Fruit fly (Drosophila melanogaster) S2 (cell line): Measurements from ENCODE around the gene D19A.
A peak's percentile ranks its signal among the peaks of the same experiment; 100 is the strongest.

Experiments
- CG8478 ChIP-seq: fragments of >200 bp; optimal IDR thresholded peaks from 2 replicates; lab custom pipeline; 2018
- CTCF ChIP-seq, 2 experiments: fragments of >200 bp; optimal IDR thresholded peaks; 2 replicates each; lab custom pipeline; 2018

Gene D19A

dm6 chr3L:6188995-6189927, at the start of gene D19A, which contains the start of gene CG7386:
D19A (minus strand) TSS chr3L:6189123.
CG7386 (plus strand) TSS chr3L:6189745.
- TF ChIP-seq CTCF (optimal IDR thresholded peaks at IDR 0.05; lab: Kevin White, UChicago) = no peak
- TF ChIP-seq CG8478 (lab: Kevin White, UChicago) = no peak

- TF ChIP-seq CTCF (optimal IDR thresholded peaks at IDR 0.05; lab: Kevin White, UChicago) (no peak), CG8478 (lab: Kevin White, UChicago) (no peak)
Measured at dm6 chr3L:6234035-6234434, 45.1 kb upstream of the D19A start, which contains the start of gene CG42714. CG42714 (minus strand) TSS chr3L:6234056.

dm6 chr3L:6233281-6233680, 44.4 kb upstream of the D19A start, which contains the start of gene BG642312:
BG642312 (minus strand) TSS chr3L:6233381.
- TF ChIP-seq CG8478 (lab: Kevin White, UChicago) (no peak), CTCF (optimal IDR thresholded peaks at IDR 0.05; lab: Kevin White, UChicago) (no peak)

- TF ChIP-seq CTCF (optimal IDR thresholded peaks at IDR 0.05; lab: Kevin White, UChicago) (no peak), CG8478 (lab: Kevin White, UChicago) (no peak)
Measured at dm6 chr3L:6232261-6232660, 43.3 kb upstream of the D19A start, which contains the start of gene CG13299. CG13299 (minus strand) TSS chr3L:6232361.

DNA sequence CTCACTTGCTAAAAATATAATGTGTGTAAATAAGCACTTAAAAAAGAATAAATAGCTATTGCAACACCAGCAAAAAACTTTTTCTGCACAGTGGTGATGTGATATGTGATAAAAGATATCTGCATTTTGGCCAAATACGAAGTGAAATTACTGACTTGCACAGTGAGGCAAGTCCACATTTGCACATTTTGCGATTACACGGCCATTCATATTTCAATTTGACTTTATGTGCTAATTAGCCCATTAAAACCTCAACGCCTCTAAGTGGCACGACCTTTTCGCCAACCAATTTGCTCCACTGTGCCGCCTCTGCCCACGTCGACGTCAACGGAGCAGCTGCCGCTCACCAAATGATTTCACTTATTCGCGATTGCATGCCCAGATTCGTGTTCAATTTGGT, 31.3 kb upstream of the D19A start, which contains the start of gene CG33946:
TSS of gene CG33946 (plus strand) at position 392 of the 400 bp plus-strand sequence.
- TF ChIP-seq CTCF (optimal IDR thresholded peaks at IDR 0.05; lab: Kevin White, UChicago) = no peak
- TF ChIP-seq CG8478 (lab: Kevin White, UChicago) = no peak

dm6 chr3L:6218517-6219155, 29.7 kb upstream of the D19A start:
- TF ChIP-seq CTCF (optimal IDR thresholded peaks at IDR 0.05; lab: Kevin White, UChicago) (no peak), CG8478 (lab: Kevin White, UChicago) (no peak)

dm6 chr3L:6217806-6218205, 28.9 kb upstream of the D19A start, which contains the start of gene LanA:
LanA (minus strand) TSS chr3L:6218022.
- TF ChIP-seq CG8478 (lab: Kevin White, UChicago) (no peak), CTCF (optimal IDR thresholded peaks at IDR 0.05; lab: Kevin White, UChicago) (peak in 1 of 2 experiments; percentile 11)

- TF ChIP-seq CTCF (optimal IDR thresholded peaks at IDR 0.05; lab: Kevin White, UChicago) (no peak), CG8478 (lab: Kevin White, UChicago) (no peak)
Measured at dm6 chr3L:6217212-6217611, 28.3 kb upstream of the D19A start.

dm6 chr3L:6216787-6217078, 27.8 kb upstream of the D19A start:
- TF ChIP-seq CTCF (optimal IDR thresholded peaks at IDR 0.05; lab: Kevin White, UChicago) (no peak), CG8478 (lab: Kevin White, UChicago) (no peak)

- TF ChIP-seq CG8478 (lab: Kevin White, UChicago) (no peak), CTCF (optimal IDR thresholded peaks at IDR 0.05; lab: Kevin White, UChicago) (no peak)
Measured at dm6 chr3L:6215976-6216786, 27.3 kb upstream of the D19A start.

dm6 chr3L:6200173-6200572, 11.2 kb upstream of the D19A start, which contains the start of gene CG8219:
CG8219 (plus strand) TSS chr3L:6200473.
- TF ChIP-seq CG8478 (lab: Kevin White, UChicago) = no peak
- TF ChIP-seq CTCF (optimal IDR thresholded peaks at IDR 0.05; lab: Kevin White, UChicago) = no peak

DNA sequence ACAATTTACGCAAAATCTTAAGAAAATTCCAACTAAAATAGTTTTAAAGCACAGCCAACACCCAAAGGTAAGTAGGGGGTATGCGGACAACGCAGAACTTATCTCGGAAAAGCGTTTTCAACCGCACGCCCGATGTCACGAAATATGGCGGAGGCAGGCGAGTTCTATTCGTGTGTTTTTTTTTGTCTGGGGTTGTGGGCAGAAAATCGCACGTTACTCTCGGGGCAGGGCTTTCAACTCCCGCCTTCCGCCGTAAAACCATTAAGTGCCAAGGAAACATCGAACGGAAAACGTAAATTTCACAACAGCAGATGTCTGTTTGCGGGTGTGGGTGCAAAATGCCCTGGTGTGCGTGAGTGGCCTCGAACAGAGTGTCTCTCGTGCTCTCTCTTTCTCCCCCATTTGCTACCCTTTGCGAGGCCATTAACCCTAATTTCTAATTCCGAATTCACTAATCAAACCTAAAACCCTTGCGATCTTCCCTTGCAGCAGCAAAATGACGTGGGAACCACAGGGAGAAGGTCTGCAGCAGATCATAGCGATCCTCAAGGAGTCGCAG, 4.7 kb upstream of the D19A start:
- TF ChIP-seq CTCF (optimal IDR thresholded peaks at IDR 0.05; lab: Kevin White, UChicago) = no peak
- no peak for TF ChIP-seq CG8478 (lab: Kevin White, UChicago)

DNA sequence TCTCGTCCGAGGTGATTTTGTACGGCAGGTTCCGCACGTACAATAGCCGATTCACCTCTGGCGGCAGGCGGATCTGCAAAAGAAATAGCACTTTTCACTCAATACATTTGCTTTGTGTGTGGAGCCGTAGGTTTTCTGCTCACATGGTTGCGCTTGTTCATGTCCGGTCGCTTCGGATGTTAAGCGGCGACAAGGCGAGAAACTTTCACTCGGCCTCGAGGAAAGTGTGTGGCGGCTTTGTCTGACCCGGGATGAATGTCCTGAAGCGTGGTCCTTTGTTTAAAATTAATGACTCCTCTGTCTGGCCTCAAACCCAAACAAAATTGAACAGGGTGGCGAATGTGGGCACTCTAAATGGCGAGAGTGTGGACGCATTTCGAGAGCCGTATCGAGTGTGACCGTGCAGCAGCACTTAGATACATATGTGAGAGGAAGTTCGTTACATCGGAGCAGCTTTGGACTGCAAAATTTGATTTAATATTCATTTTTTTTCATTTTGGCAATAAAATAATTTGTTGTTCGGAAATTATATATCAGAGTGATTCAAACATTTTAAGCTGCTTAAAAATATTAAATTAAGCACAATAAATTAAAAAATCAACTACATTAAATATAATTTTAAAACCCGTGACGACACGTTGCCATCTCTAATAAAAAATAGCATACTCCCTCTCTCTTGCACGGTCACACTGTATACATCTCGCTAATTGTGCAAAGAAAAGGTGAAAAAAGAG, 4.1 kb upstream of the D19A start, which contains the start of the genes Sf3b6 and Tnpo:
TSS of gene Sf3b6 (minus strand) at position 358 of the 734 bp plus-strand sequence.
TSS of gene Tnpo (plus strand) at position 659 of the 734 bp plus-strand sequence.
- TF ChIP-seq CTCF (optimal IDR thresholded peaks at IDR 0.05; lab: Kevin White, UChicago) (peak in 1 of 2 experiments; percentile 4), CG8478 (lab: Kevin White, UChicago) (no peak)
